Fruit fly (Drosophila melanogaster): ENCODE data around the gene zfh1.
A peak's percentile ranks its signal among the peaks of the same experiment; 100 is the strongest.

zfh1 gene

dm6 chr3R:30796715-30797114, 31.0 kb downstream of the zfh1 start (continued):
- TF ChIP-seq BtbVII (GFP tag; optimal IDR thresholded peaks at IDR 0.05) = no peak
- no peak for TF ChIP-seq zf30C (GFP tag; optimal IDR thresholded peaks at IDR 0.05)
- TF ChIP-seq CG14667 (GFP tag; IDR thresholded peaks at IDR 0.05) = peak; percentile 63; the same call in 1 of the 2 replicates
- TF ChIP-seq hbn (GFP tag; IDR thresholded peaks at IDR 0.05; ENCODE audit: partially characterized antibody) = no peak
- no peak for TF ChIP-seq NK7.1 (GFP tag; optimal IDR thresholded peaks at IDR 0.05)
- TF ChIP-seq Neu2 (GFP tag; optimal IDR thresholded peaks at IDR 0.05; ENCODE audit: borderline replicate concordance) = no peak
- TF ChIP-seq CG9437 (GFP tag; optimal IDR thresholded peaks at IDR 0.05) = no peak
- no peak for TF ChIP-seq Sry-β (GFP tag; optimal IDR thresholded peaks at IDR 0.05)
- peak; percentile 43 for TF ChIP-seq CG17385 (GFP tag; optimal IDR thresholded peaks at IDR 0.05)
- peak; percentile 51 for TF ChIP-seq CG13424 (tag; optimal IDR thresholded peaks at IDR 0.05)
- TF ChIP-seq ci (GFP tag; IDR thresholded peaks at IDR 0.05) = peak; percentile 90
- no peak for TF ChIP-seq gsb-n (tag; optimal IDR thresholded peaks at IDR 0.05)
- peak; percentile 44 for TF ChIP-seq Fer3 (tag; optimal IDR thresholded peaks at IDR 0.05)
- no peak for TF ChIP-seq HmgD (GFP tag; optimal IDR thresholded peaks at IDR 0.05)
- no peak for TF ChIP-seq CG17568 (GFP tag; optimal IDR thresholded peaks at IDR 0.05)
- peak; percentile 6 for TF ChIP-seq CG13296 (GFP tag; optimal IDR thresholded peaks at IDR 0.05)
- no peak for TF ChIP-seq Hand (GFP tag; optimal IDR thresholded peaks at IDR 0.05)
- peak; percentile 40 for TF ChIP-seq bab2 (GFP tag; optimal IDR thresholded peaks at IDR 0.05)
- peak; percentile 76 for TF ChIP-seq CG1603 (tag; optimal IDR thresholded peaks at IDR 0.05)
- TF ChIP-seq zfh2 (GFP tag; optimal IDR thresholded peaks at IDR 0.05) = peak; percentile 75
- TF ChIP-seq Scr (GFP tag; IDR thresholded peaks at IDR 0.05; ENCODE audit: partially characterized antibody) = no peak
- TF ChIP-seq CG10565 (GFP tag; optimal IDR thresholded peaks at IDR 0.05) = no peak
- TF ChIP-seq CG2875 (GFP tag; optimal IDR thresholded peaks at IDR 0.05) = peak; percentile 55
- TF ChIP-seq CG6791 (GFP tag; IDR thresholded peaks at IDR 0.05; ENCODE audit: partially characterized antibody) = 0 out of 3 replicates have a peak, but pooled peaks have one; percentile 21
- 0 out of 2 replicates have a peak, but pooled peaks have one; percentile 26 for TF ChIP-seq Doc2 (GFP tag; IDR thresholded peaks at IDR 0.05)
- TF ChIP-seq sima (GFP tag; optimal IDR thresholded peaks at IDR 0.05) = no peak
- no peak for TF ChIP-seq HLHmδ (GFP tag; optimal IDR thresholded peaks at IDR 0.05)
- peak; percentile 54 for TF ChIP-seq CG4730 (GFP tag; IDR thresholded peaks at IDR 0.05)
- TF ChIP-seq emc (GFP tag; optimal IDR thresholded peaks at IDR 0.05) = peak; percentile 36
- TF ChIP-seq CG4404 (GFP tag; IDR thresholded peaks at IDR 0.05) = 0 out of 2 replicates have a peak, but pooled peaks have one; percentile 20
- TF ChIP-seq CG9215 (GFP tag; IDR thresholded peaks at IDR 0.05) = peak; percentile 65
- 0 out of 2 replicates have a peak, but pooled peaks have one; percentile 27 for TF ChIP-seq aop (GFP tag; IDR thresholded peaks at IDR 0.05)
- no peak for TF ChIP-seq ash1 (GFP tag; optimal IDR thresholded peaks at IDR 0.05)
- TF ChIP-seq nau (GFP tag; optimal IDR thresholded peaks at IDR 0.05) = no peak
- TF ChIP-seq Ssrp (tag; optimal IDR thresholded peaks at IDR 0.05) = peak; percentile 55
- TF ChIP-seq CG34376 (GFP tag; optimal IDR thresholded peaks at IDR 0.05) = no peak
- peak; percentile 63 for TF ChIP-seq CG6689 (GFP tag; IDR thresholded peaks at IDR 0.05)
- no peak for TF ChIP-seq CG4360 (GFP tag; IDR thresholded peaks at IDR 0.05)
- no peak for TF ChIP-seq CG10267 (tag; optimal IDR thresholded peaks at IDR 0.05)
- TF ChIP-seq CG5180 (GFP tag; optimal IDR thresholded peaks at IDR 0.05) = peak; percentile 5
- TF ChIP-seq CG12744 (GFP tag; optimal IDR thresholded peaks at IDR 0.05) = peak; percentile 24
- no peak for TF ChIP-seq slp2 (GFP tag; optimal IDR thresholded peaks at IDR 0.05)
- no peak for TF ChIP-seq BEAF-32 (GFP tag; optimal IDR thresholded peaks at IDR 0.05)
- peak; percentile 65 for TF ChIP-seq CG12219 (GFP tag; optimal IDR thresholded peaks at IDR 0.05)
- TF ChIP-seq Fer1 (GFP tag; optimal IDR thresholded peaks at IDR 0.05) = peak; percentile 23
- TF ChIP-seq trh (GFP tag; optimal IDR thresholded peaks at IDR 0.05) = no peak
- TF ChIP-seq sqz (GFP tag; optimal IDR thresholded peaks at IDR 0.05) = no peak
- no peak for TF ChIP-seq mld (GFP tag; IDR thresholded peaks at IDR 0.05; ENCODE audit: partially characterized antibody)
- no peak for TF ChIP-seq pfk (GFP tag; optimal IDR thresholded peaks at IDR 0.05)
- TF ChIP-seq crp (GFP tag; optimal IDR thresholded peaks at IDR 0.05) = no peak
